Worm (Caenorhabditis elegans) whole organism, early embryonic: ENCODE data around the gene gro-1.

Experiments
- B0310.2 ChIP-seq: sonication (generic microtip); optimal IDR thresholded peaks from 2 replicates; lab custom pipeline; 2016; ENCODE audit warnings: mild to moderate bottlenecking, missing genetic modification characterization, missing compliant biosample characterization
- F13C5.2 ChIP-seq: sonication (generic microtip); optimal IDR thresholded peaks from 2 replicates; lab custom pipeline; 2017; ENCODE audit warnings: mild to moderate bottlenecking, missing genetic modification characterization, inconsistent platforms, missing compliant biosample characterization
- aly-1 ChIP-seq: sonication (generic microtip); optimal IDR thresholded peaks from 2 replicates; lab custom pipeline; 2016; ENCODE audit warnings: missing genetic modification characterization, missing compliant biosample characterization
- ama-1 ChIP-seq: fragments of 150-350 bp; optimal IDR thresholded peaks from 2 replicates; lab custom pipeline; 2014
- ceh-13 ChIP-seq: fragments of 200-800 bp; sonication (Bioruptor generic); optimal IDR thresholded peaks from 2 replicates; lab custom pipeline; 2018; ENCODE audit warnings: mild to moderate bottlenecking, missing genetic modification characterization, missing compliant biosample characterization
- ceh-36 ChIP-seq: sonication (generic microtip); optimal IDR thresholded peaks from 2 replicates; lab custom pipeline; 2016; ENCODE audit warnings: missing genetic modification characterization, inconsistent platforms, missing compliant biosample characterization
- ets-7 ChIP-seq: sonication (generic microtip); optimal IDR thresholded peaks from 2 replicates; lab custom pipeline; 2016; ENCODE audit warnings: missing genotype, missing genetic modification characterization, missing compliant biosample characterization
- flt-1 ChIP-seq: fragments of 200-800 bp; sonication (Bioruptor generic); IDR thresholded peaks from 2 replicates; pipeline ENCODE4 v1.3.6; 2022; ENCODE audit warnings: missing genetic modification characterization, missing compliant biosample characterization
- hmbx-1 ChIP-seq: sonication (generic microtip); optimal IDR thresholded peaks from 2 replicates; lab custom pipeline; 2016; ENCODE audit warnings: mild to moderate bottlenecking, missing genetic modification characterization, missing compliant biosample characterization
- hmg-4 ChIP-seq: fragments of 200-800 bp; sonication (Bioruptor generic); optimal IDR thresholded peaks from 2 replicates; lab custom pipeline; 2018; ENCODE audit warnings: mild to moderate bottlenecking, missing genetic modification characterization, missing compliant biosample characterization
- hnd-1 ChIP-seq: sonication (generic microtip); optimal IDR thresholded peaks from 2 replicates; lab custom pipeline; 2016; ENCODE audit warnings: missing genetic modification characterization, missing compliant biosample characterization
- pes-1 ChIP-seq: fragments of 200-800 bp; sonication (Bioruptor generic); IDR thresholded peaks from 2 replicates; pipeline ENCODE4 v1.3.6; 2022; ENCODE audit warnings: missing genetic modification reagents, missing genetic modification characterization, missing compliant biosample characterization
- scrt-1 ChIP-seq: fragments of 200-800 bp; sonication (Bioruptor generic); IDR thresholded peaks from 2 replicates; pipeline ENCODE4 v1.3.6; 2022; ENCODE audit warnings: missing genetic modification characterization, missing compliant biosample characterization
- sea-1 ChIP-seq: fragments of 200-800 bp; sonication (Bioruptor generic); conservative IDR thresholded peaks from 2 replicates; pipeline ENCODE4 v1.3.6; 2022; ENCODE audit warnings: missing genetic modification characterization, missing compliant biosample characterization
- tbx-11 ChIP-seq: fragments of 200-800 bp; sonication (Bioruptor generic); IDR thresholded peaks from 2 replicates; pipeline ENCODE4 v1.3.6; 2022; ENCODE audit warnings: missing genetic modification characterization, missing compliant biosample characterization
- tbx-37 ChIP-seq: fragments of 200-800 bp; sonication (Bioruptor generic); conservative IDR thresholded peaks from 2 replicates; pipeline ENCODE4 v1.3.6; 2022; ENCODE audit warnings: missing genetic modification reagents, missing genetic modification characterization, missing compliant biosample characterization
- tra-4 ChIP-seq: sonication (generic microtip); optimal IDR thresholded peaks from 2 replicates; lab custom pipeline; 2017; ENCODE audit warnings: missing genetic modification characterization, missing compliant biosample characterization

gro-1 gene

DNA sequence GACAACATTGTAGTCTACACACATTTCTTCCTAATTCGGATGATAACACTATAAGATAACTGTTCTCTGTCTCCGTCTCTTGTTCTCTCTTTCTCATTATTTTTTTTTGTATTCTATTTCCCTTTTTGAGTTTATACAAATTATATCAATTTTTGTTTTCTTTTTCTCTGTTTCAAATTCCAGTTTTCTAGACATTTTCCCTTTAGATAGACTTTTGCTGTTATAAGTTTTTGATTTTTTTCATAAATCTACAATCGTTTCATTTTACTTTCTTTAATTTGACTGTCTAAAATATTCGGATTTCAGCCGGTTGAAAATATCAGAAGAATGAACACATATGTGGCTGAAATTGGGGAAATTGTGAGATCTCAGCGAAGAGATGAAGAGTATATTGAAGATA, 28.8 kb upstream of the gro-1 start, which contains the start of gene prx-10:
Gene prx-10, plus strand, starts transcription at position 301 of the 400 bp plus-strand sequence.
- TF ChIP-seq aly-1 (tag; lab: Kevin White, UChicago), result no peak
- TF ChIP-seq hmbx-1, result no peak
- no peak for TF ChIP-seq tra-4 (tag; lab: Kevin White, UChicago)
- TF ChIP-seq flt-1 (GFP tag; lab: Robert Waterston, UW), result no peak
- TF ChIP-seq ceh-36 (tag; lab: Kevin White, UChicago), result no peak
- no peak for TF ChIP-seq ama-1 (lab: Kevin White, UChicago)
- no peak for TF ChIP-seq B0310.2
- no peak for TF ChIP-seq pes-1 (GFP tag; lab: Robert Waterston, UW)
- TF ChIP-seq F13C5.2 (tag; lab: Kevin White, UChicago), result no peak
- no peak for TF ChIP-seq hmg-4
- TF ChIP-seq sea-1 (GFP tag; lab: Robert Waterston, UW), result no peak
- no peak for TF ChIP-seq ceh-13 (GFP tag; lab: Kevin White, UChicago)
- no peak for TF ChIP-seq scrt-1 (GFP tag; lab: Robert Waterston, UW)
- TF ChIP-seq tbx-37, result no peak
- TF ChIP-seq hnd-1, result no peak
- no peak for TF ChIP-seq ets-7 (tag; lab: Kevin White, UChicago)
- TF ChIP-seq tbx-11, result no peak

DNA sequence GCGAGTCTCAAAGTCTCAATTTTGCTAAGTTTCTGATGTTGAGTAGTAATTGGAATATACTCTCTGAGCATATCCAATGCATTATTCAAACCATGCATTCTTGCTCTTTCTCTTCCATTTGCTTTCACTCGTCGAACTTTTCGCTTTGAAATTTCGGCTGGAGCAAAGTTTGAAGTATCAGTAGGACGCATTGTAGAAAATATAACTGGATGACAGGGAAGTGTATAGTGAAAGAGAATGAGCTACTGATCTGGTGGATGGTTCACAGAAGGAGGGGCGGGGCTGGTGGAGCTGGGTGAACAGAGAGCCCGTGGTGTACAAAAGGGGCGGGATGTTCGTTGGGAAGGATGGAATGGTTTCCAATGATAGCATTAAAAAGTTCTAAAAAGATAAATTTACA, 23.1 kb upstream of the gro-1 start:
- TF ChIP-seq pes-1 (GFP tag; lab: Robert Waterston, UW) (no peak), B0310.2 (no peak), ceh-36 (tag; lab: Kevin White, UChicago) (no peak)

DNA sequence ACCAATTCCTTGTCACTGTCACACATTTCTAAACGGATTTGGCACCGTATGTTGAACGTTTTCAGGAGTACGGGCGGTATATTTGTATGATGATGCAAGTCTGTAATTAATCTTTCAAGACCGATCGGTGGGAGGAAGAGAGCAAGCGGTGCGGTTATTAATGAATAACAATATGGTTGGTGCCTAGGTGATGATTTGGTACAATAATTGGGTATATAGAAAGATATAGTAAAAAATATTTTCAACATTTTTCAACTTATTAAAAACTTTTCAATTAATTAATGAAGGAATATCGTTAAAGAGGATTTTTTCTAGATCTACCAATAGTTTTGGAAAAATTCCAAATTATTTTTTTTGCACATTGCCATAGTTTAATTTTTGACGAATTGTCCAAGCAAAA, 20.4 kb upstream of the gro-1 start, which contains the start of gene cnd-1:
Gene cnd-1, minus strand, starts transcription at position 101 of the 400 bp plus-strand sequence.
- TF ChIP-seq hmbx-1, result no peak
- no peak for TF ChIP-seq ceh-36 (tag; lab: Kevin White, UChicago)
- TF ChIP-seq aly-1 (tag; lab: Kevin White, UChicago), result no peak
- TF ChIP-seq ets-7 (tag; lab: Kevin White, UChicago), result no peak
- no peak for TF ChIP-seq tbx-11
- TF ChIP-seq pes-1 (GFP tag; lab: Robert Waterston, UW), result no peak
- TF ChIP-seq hnd-1, result no peak
- no peak for TF ChIP-seq ceh-13 (GFP tag; lab: Kevin White, UChicago)
- TF ChIP-seq B0310.2, result no peak
- no peak for TF ChIP-seq scrt-1 (GFP tag; lab: Robert Waterston, UW)
- TF ChIP-seq tbx-37, result no peak
- no peak for TF ChIP-seq F13C5.2 (tag; lab: Kevin White, UChicago)

DNA sequence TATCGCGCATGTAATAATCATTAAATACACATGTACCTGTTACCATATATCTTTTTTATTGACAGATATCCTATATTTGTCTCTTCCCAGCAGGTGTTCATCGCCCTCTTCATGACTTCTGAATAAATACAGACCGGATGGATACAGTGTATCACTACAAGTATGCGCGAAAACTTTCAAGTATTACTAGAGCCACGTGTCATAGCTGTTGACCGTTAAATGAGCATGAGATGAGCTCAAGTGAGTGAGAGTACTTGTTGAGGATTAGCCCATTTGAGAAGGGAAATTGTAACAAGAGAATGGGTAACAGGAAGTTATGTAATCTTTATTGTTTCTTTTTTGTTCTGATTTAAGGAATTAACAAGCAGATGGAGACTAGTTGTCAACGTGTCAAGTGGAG, 19.8 kb upstream of the gro-1 start:
- TF ChIP-seq tra-4 (tag; lab: Kevin White, UChicago) (no peak), aly-1 (tag; lab: Kevin White, UChicago) (no peak), sea-1 (GFP tag; lab: Robert Waterston, UW) (no peak)

DNA sequence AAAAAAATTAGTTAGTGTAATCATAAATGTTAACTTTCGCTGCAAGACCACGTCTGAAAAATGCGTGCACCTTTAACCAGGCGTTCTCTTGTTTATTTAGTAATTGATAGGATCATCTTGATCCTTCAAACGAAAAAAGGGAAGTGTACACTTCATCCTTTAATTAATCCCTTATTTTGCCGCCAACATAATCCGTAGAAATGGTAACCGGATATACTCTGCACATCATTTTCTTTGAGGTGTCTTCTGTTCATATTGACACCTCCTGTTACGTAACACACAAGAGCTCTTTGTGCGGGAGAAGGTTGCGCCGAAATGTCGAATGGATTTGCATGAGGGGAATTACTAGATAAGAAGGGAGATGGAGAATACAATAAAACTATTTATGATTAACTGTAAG, 16.2 kb upstream of the gro-1 start:
- TF ChIP-seq ceh-36 (tag; lab: Kevin White, UChicago) (peak; percentile 67), B0310.2 (no peak)

DNA sequence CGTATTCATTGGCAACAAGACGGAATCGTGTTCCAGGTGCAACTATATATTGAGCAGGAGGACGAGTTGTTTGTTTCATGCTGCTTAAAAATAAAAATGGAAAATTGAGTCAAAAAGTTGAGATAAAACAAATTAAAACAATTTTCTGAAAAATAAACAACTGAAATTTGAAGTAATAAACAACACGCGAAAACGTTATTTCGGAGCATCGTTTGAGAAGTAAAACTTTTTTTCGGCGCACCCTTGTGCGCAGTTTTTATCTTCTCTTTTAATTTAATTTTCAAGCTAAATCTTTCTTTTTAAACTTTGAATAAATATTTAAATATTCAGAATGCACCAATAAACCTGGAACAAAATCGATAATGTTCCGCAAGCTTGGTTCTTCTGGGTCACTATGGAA, 10.8 kb upstream of the gro-1 start, which contains the start of the genes sumv-1 and gop-1:
Gene sumv-1, minus strand, starts transcription at position 80 of the 400 bp plus-strand sequence.
Gene gop-1, plus strand, starts transcription at position 331 of the 400 bp plus-strand sequence.
- TF ChIP-seq aly-1 (tag; lab: Kevin White, UChicago), result no peak
- no peak for TF ChIP-seq pes-1 (GFP tag; lab: Robert Waterston, UW)
- no peak for TF ChIP-seq ets-7 (tag; lab: Kevin White, UChicago)
- no peak for TF ChIP-seq tbx-37
- no peak for TF ChIP-seq F13C5.2 (tag; lab: Kevin White, UChicago)
- TF ChIP-seq tra-4 (tag; lab: Kevin White, UChicago), result no peak
- TF ChIP-seq hmg-4, result no peak
- TF ChIP-seq tbx-11, result no peak
- no peak for TF ChIP-seq scrt-1 (GFP tag; lab: Robert Waterston, UW)
- TF ChIP-seq ceh-13 (GFP tag; lab: Kevin White, UChicago), result no peak
- TF ChIP-seq B0310.2, result no peak
- TF ChIP-seq ama-1 (lab: Kevin White, UChicago), result no peak
- TF ChIP-seq ceh-36 (tag; lab: Kevin White, UChicago), result no peak
- TF ChIP-seq sea-1 (GFP tag; lab: Robert Waterston, UW), result no peak
- no peak for TF ChIP-seq hnd-1
- no peak for TF ChIP-seq hmbx-1

DNA sequence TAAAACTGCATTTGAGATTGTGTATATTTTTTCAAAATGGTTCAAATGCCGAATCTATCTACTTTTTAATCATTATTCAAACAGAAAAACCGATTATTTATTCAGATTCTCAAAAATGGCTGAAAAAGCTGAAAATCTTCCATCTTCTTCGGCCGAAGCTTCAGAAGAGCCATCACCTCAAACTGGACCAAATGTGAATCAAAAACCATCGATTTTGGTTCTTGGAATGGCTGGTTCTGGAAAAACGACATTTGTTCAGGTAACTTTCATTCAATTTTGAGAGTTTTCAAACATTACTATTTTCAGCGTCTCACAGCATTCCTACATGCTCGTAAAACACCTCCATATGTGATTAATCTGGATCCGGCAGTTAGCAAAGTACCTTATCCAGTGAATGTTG, 6.0 kb upstream of the gro-1 start, which contains the start of gene gop-2:
Gene gop-2, plus strand, starts transcription at position 106 of the 400 bp plus-strand sequence.
- TF ChIP-seq tbx-37 (no peak), F13C5.2 (tag; lab: Kevin White, UChicago) (no peak), ceh-36 (tag; lab: Kevin White, UChicago) (no peak)

DNA sequence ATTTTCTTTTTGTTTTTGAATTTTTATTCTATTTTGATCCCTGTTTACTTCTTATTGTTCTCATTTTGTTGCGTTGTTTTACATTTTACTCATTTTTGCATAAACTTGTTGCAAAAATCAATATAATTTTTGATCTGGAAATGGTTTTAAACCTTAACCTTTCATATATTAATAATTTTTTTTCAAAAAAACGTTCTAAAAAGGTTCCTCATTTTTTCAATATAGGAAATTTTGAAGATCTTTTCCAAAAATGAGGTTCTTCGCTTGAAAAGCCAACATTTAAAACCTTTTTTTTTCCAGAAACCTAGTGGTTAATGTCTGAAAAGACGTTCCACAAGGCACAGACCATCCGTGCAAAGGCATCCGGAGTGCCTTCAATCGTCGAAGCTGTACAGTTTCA, 4.5 kb upstream of the gro-1 start, which contains the start of gene gop-3:
Gene gop-3, plus strand, starts transcription at position 301 of the 400 bp plus-strand sequence.
- TF ChIP-seq aly-1 (tag; lab: Kevin White, UChicago) (no peak), hmbx-1 (no peak), B0310.2 (no peak), ama-1 (lab: Kevin White, UChicago) (no peak), sea-1 (GFP tag; lab: Robert Waterston, UW) (no peak), tbx-11 (no peak), ceh-13 (GFP tag; lab: Kevin White, UChicago) (no peak)
